Worm (Caenorhabditis elegans) whole organism, late embryonic: ENCODE measurements around the gene R52.6.

Source experiments
- ceh-18 ChIP-seq: sonication (generic microtip); optimal IDR thresholded peaks from 2 replicates; lab custom pipeline; 2016; ENCODE audit warnings: missing genetic modification characterization, missing compliant biosample characterization
- lim-6 ChIP-seq: sonication (generic microtip); optimal IDR thresholded peaks from 2 replicates; lab custom pipeline; 2016; ENCODE audit warnings: missing genetic modification characterization, missing compliant biosample characterization

- TF ChIP-seq ceh-18 (tag; lab: Kevin White, UChicago) (no peak), lim-6 (tag; lab: Kevin White, UChicago) (no peak)
Observed at ce11 chrII:2150485-2150985, 37.7 kb upstream of the R52.6 start, which contains the start of the genes C40A11.7 and C40A11.8.
